Worm (Caenorhabditis elegans) whole organism, young adult: ENCODE results near the gene pkg-2.

ENCODE experiments used
- ceh-40 ChIP-seq: fragments of 200-800 bp; sonication (Bioruptor generic); IDR thresholded peaks from 2 replicates; pipeline ENCODE4 v1.3.6; 2022; ENCODE audit warnings: missing genetic modification characterization, missing compliant biosample characterization
- let-607 ChIP-seq, 2 experiments: fragments of 200-800 bp in 1 of 2; sonication (Bioruptor generic) in 1 of 2; sonication (generic microtip) in 1 of 2; optimal IDR thresholded peaks; 2 replicates each; lab custom pipeline; 2016 to 2018; ENCODE audit warnings: mild to moderate bottlenecking in 2 of 2, missing compliant biosample characterization in 2 of 2, missing genetic modification characterization in 2 of 2, moderate library complexity in 2 of 2, missing genotype in 1 of 2
- unc-62 ChIP-seq: fragments of 150-350 bp; optimal IDR thresholded peaks from 2 replicates; lab custom pipeline; 2014; ENCODE audit warnings: missing biosample characterization, missing genetic modification reagents, missing genetic modification characterization

- TF ChIP-seq let-607 (tag; optimal IDR thresholded peaks at IDR 0.05; lab: Kevin White, UChicago) (no peak), unc-62 (GFP tag; lab: Kevin White, UChicago) (no peak), ceh-40 (GFP tag; lab: Robert Waterston, UW) (no peak)
These were observed 41.3 kb upstream of the pkg-2 start, which contains the start of gene hlh-12 for ce11 chrIV:8479346-8479745.
